Worm (Caenorhabditis elegans): ENCODE measurements around the gene dos-1.

Gene dos-1

DNA sequence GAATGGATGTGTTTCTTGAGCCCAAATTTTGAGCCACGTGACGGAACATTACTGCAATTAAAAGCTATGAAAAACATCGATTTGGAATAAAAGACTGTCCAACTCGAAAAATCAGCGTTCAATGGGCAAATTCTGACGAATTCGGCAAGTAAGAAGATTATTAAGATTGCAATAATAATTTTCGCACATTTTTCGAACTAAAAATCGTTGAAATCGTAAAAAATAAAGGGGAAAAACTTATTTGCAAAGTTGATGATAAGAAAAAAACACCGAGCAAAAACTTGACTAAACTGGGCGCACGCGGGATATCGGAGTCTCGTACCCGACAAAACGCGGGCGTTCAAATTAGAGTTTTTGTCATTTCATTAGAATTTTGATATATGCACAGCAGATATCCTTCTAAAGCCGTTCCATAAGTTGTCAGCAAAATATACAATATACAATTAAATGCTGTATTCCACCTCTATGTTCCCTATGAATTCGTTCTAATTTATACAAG lies 14.4 kb upstream of the dos-1 start, which contains the start of the genes mccc-2 and mrpl-44:
Gene mccc-2 (minus strand): TSS at position 51 of the 499 bp plus-strand sequence.
Gene mrpl-44 (minus strand): TSS at position 51 of the 499 bp plus-strand sequence.
- TF ChIP-seq nhr-85 (tag) (peak; percentile 46), fkh-4 (tag; optimal IDR thresholded peaks at IDR 0.05; ENCODE audit: borderline replicate concordance) (no peak), isw-1 (GFP tag; IDR thresholded peaks at IDR 0.05) (peak; percentile 39), F16B12.6 (tag; optimal IDR thresholded peaks at IDR 0.05) (peak; percentile 23), nhr-84 (tag; optimal IDR thresholded peaks at IDR 0.05) (no peak), grh-1 (GFP tag; IDR thresholded peaks at IDR 0.05) (no peak), xbp-1 (tag; optimal IDR thresholded peaks at IDR 0.05) (peak; percentile 33), ceh-82 (tag; optimal IDR thresholded peaks at IDR 0.05) (peak in 2 of 3 experiments; percentile 14 to 25), dpl-1 (GFP tag; optimal IDR thresholded peaks at IDR 0.05) (peak; percentile 83 to 92 (median 92)), rnt-1 (tag; optimal IDR thresholded peaks at IDR 0.05) (peak; percentile 55), lin-15B (tag; optimal IDR thresholded peaks at IDR 0.05) (peak; percentile 33), lin-35 (GFP tag; optimal IDR thresholded peaks at IDR 0.05) (peak; percentile 90 to 95), efl-1 (optimal IDR thresholded peaks at IDR 0.05) (peak; percentile 35 to 92), efl-1 (GFP tag; optimal IDR thresholded peaks at IDR 0.05 in 1 of 2) (peak; percentile 92 to 99), jun-1 (tag; optimal IDR thresholded peaks at IDR 0.05) (no peak), swsn-7 (tag; optimal IDR thresholded peaks at IDR 0.05) (peak; percentile 30), nhr-77 (tag; optimal IDR thresholded peaks at IDR 0.05) (no peak), nhr-20 (tag; optimal IDR thresholded peaks at IDR 0.05) (peak; percentile 23), nhr-19 (GFP tag; conservative IDR thresholded peaks at IDR 0.05) (0 out of 2 replicates have a peak, but pooled peaks have one; percentile 7), ama-1 (optimal IDR thresholded peaks at IDR 0.05) (no peak), hlh-17 (GFP tag; optimal IDR thresholded peaks at IDR 0.05; ENCODE audit: borderline replicate concordance) (no peak)

DNA sequence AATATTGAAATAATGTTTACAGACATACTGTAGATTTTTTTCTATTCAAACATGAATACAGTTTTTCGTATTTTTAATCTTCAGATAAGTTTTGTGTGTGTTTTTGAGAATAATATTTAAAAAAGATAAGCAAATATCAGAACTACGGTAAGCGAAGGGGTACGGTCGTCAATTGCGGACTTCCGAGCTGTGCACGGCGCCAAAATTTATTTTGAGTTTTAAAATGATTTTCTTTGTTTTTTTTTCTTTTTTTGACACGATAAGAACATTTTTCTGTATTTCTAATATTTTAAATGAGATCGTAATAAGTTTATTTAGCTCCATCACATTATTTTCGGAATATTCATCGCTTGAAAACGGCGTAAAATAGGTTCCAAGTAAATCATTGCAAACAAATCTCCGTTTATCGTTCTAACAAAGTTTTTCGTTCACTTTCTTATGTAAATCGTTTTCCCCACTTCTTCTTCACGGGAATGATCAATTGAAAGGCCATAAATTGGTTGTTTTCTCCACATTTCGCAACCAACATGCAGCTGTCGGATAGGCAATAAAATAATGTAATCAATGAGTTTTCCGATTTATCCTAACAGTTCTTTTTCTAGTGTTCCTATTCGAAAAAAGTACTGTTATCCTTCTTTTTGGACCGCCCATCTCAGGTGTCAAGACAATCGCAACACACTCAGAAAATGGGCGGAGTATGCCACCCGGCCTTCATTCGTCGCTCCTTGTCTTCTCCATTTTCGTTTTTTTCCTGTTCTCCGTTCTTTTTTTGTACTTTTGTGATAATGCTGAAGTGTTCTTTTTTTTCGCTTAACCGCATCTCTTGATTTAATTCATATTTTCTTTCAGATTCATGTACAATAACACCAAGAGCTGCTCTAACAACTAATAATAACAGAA lies 12.1 kb upstream of the dos-1 start, which contains the start of gene glp-1:
Gene glp-1 (plus strand): TSS at position 850 of the 900 bp plus-strand sequence.
- peak; percentile 68 for TF ChIP-seq blmp-1 (tag; optimal IDR thresholded peaks at IDR 0.05)
- TF ChIP-seq unc-30 (tag; optimal IDR thresholded peaks at IDR 0.05): no peak

DNA sequence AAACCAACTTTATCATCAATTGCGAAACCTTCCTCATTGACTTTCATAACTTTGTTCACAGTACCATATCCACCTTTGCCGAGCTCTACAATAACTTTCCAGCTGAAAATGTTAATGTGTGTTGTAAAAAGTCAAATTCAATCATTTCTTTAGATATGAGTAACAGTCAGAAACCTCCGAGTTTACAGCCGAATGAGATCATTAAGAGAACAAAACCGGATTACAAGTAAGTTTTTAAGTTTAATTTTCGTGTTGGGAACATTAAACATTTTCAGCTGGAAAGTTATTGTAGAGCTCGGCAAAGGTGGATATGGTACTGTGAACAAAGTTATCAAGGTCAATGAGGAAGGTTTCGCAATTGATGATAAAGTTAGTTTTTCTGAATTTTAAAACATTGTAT lies 2.5 kb upstream of the dos-1 start, which contains the start of gene ZK507.1:
Gene ZK507.1 (minus strand): TSS at position 101 of the 400 bp plus-strand sequence.
- no peak for TF ChIP-seq xbp-1 (tag; optimal IDR thresholded peaks at IDR 0.05)
- no peak for TF ChIP-seq egl-13 (tag; optimal IDR thresholded peaks at IDR 0.05)
- no peak for TF ChIP-seq mdl-1 (tag; optimal IDR thresholded peaks at IDR 0.05)
- TF ChIP-seq efl-3 (GFP tag; optimal IDR thresholded peaks at IDR 0.05): no peak

DNA sequence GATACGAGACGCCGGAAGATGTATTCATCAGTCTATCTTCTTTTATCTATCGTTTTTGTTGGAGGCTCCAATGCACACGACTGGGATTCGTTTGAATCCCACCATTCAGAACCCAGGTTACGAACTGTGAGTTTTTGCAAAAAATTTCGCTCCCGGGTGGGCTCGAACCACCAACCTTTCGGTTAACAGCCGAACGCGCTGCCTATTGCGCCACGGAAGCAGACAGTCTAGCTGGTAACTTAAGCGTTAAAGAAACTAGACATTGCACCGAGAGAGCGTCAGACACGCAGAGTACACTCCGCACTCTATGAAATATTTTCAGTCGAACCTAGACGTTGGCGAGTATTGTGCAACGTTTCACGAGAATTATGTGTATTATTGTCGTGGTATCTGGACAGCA lies 317 bp downstream of the dos-1 start:
- peak; percentile 48 for TF ChIP-seq nhr-20 (tag; optimal IDR thresholded peaks at IDR 0.05)
- TF ChIP-seq dpl-1 (GFP tag; optimal IDR thresholded peaks at IDR 0.05): peak; percentile 4 to 40 (median 30)
- TF ChIP-seq rnt-1 (tag; optimal IDR thresholded peaks at IDR 0.05): peak; percentile 62
- peak; percentile 43; the same call in 1 of the 2 replicates for TF ChIP-seq grh-1 (GFP tag; IDR thresholded peaks at IDR 0.05)
- no peak for TF ChIP-seq sptf-1 (tag; optimal IDR thresholded peaks at IDR 0.05)
- TF ChIP-seq efl-1 (optimal IDR thresholded peaks at IDR 0.05): peak; percentile 31 to 50
- TF ChIP-seq efl-1 (GFP tag; optimal IDR thresholded peaks at IDR 0.05 in 1 of 2): peak; percentile 12 to 94
- peak; percentile 6 for TF ChIP-seq F16B12.6 (tag; optimal IDR thresholded peaks at IDR 0.05)
- peak; percentile 62 for TF ChIP-seq snu-23 (GFP tag; optimal IDR thresholded peaks at IDR 0.05)
- no peak for TF ChIP-seq nhr-28 (tag; optimal IDR thresholded peaks at IDR 0.05)
- TF ChIP-seq nhr-19 (GFP tag; conservative IDR thresholded peaks at IDR 0.05): peak; percentile 66
- TF ChIP-seq jun-1 (tag; optimal IDR thresholded peaks at IDR 0.05): peak; percentile 26
- no peak for TF ChIP-seq mdl-1 (tag; optimal IDR thresholded peaks at IDR 0.05)
- peak; percentile 17 for TF ChIP-seq zip-4 (GFP tag; optimal IDR thresholded peaks at IDR 0.05)
- no peak for TF ChIP-seq aha-1 (tag; optimal IDR thresholded peaks at IDR 0.05)
- TF ChIP-seq lin-35 (GFP tag; optimal IDR thresholded peaks at IDR 0.05): peak in 1 of 2 experiments; percentile 76
- peak; percentile 18 for TF ChIP-seq xbp-1 (tag; optimal IDR thresholded peaks at IDR 0.05)
- TF ChIP-seq ceh-82 (tag; optimal IDR thresholded peaks at IDR 0.05): peak in 1 of 3 experiments; percentile 39
- TF ChIP-seq lin-14 (GFP tag; optimal IDR thresholded peaks at IDR 0.05): peak; percentile 9
- peak; percentile 66 for TF ChIP-seq nhr-90 (tag; optimal IDR thresholded peaks at IDR 0.05; ENCODE audit: poor library complexity)
- no peak for TF ChIP-seq alr-1 (tag; optimal IDR thresholded peaks at IDR 0.05; ENCODE audit: borderline replicate concordance)
- TF ChIP-seq nhr-237 (tag; optimal IDR thresholded peaks at IDR 0.05): no peak
- peak; percentile 29 for TF ChIP-seq snpc-4 (tag; optimal IDR thresholded peaks at IDR 0.05)
- no peak for TF ChIP-seq vab-15 (tag; optimal IDR thresholded peaks at IDR 0.05)
- peak; percentile 8 for TF ChIP-seq nhr-77 (tag; optimal IDR thresholded peaks at IDR 0.05)
